Fruit fly (Drosophila melanogaster) S2 (cell line): ENCODE data around the gene CG7484.

Experiments
- CG8478 ChIP-seq: fragments of >200 bp; optimal IDR thresholded peaks from 2 replicates; lab custom pipeline; 2018
- CTCF ChIP-seq, 2 experiments: fragments of >200 bp; optimal IDR thresholded peaks; 2 replicates each; lab custom pipeline; 2018

- no peak for TF ChIP-seq CG8478
- no peak for TF ChIP-seq CTCF (optimal IDR thresholded peaks at IDR 0.05; lab: Kevin White, UChicago)
These were observed 2.4 kb downstream of the CG7484 start for dm6 chr3L:17656716-17657395.
